Worm (Caenorhabditis elegans): ENCODE data around the gene srx-39.

srx-39 gene

ce11 chrV:5155516-5155915, 2.0 kb downstream of the srx-39 start, which contains the start of gene srx-38:
Gene srx-38, minus strand, starts transcription at chrV:5155616.
- TF ChIP-seq nhr-12 (tag; optimal IDR thresholded peaks at IDR 0.05): no peak
- TF ChIP-seq C34F6.9 (tag; optimal IDR thresholded peaks at IDR 0.05): no peak
- TF ChIP-seq nhr-129 (tag; optimal IDR thresholded peaks at IDR 0.05): no peak
- no peak for TF ChIP-seq R02D3.7 (tag; optimal IDR thresholded peaks at IDR 0.05)
- TF ChIP-seq ZK546.5 (tag; optimal IDR thresholded peaks at IDR 0.05): no peak
- TF ChIP-seq ceh-16 (tag; optimal IDR thresholded peaks at IDR 0.05): no peak

ce11 chrV:5150880-5151279, 6.7 kb downstream of the srx-39 start, which contains the start of gene srh-130:
Gene srh-130, plus strand, starts transcription at chrV:5151180.
- no peak for TF ChIP-seq ztf-1 (GFP tag; conservative IDR thresholded peaks at IDR 0.05)
- TF ChIP-seq unc-55 (GFP tag; optimal IDR thresholded peaks at IDR 0.05): no peak
- no peak for TF ChIP-seq blmp-1 (tag; optimal IDR thresholded peaks at IDR 0.05; ENCODE audit: insufficient read depth)
- no peak for TF ChIP-seq mab-5 (tag; optimal IDR thresholded peaks at IDR 0.05)
- no peak for TF ChIP-seq zag-1 (tag; optimal IDR thresholded peaks at IDR 0.05)
- TF ChIP-seq alr-1 (tag; optimal IDR thresholded peaks at IDR 0.05): no peak
- TF ChIP-seq nhr-77 (tag; optimal IDR thresholded peaks at IDR 0.05): no peak
- TF ChIP-seq ztf-4 (tag; optimal IDR thresholded peaks at IDR 0.05): no peak
- TF ChIP-seq ztf-11 (tag; optimal IDR thresholded peaks at IDR 0.05): no peak
- no peak for TF ChIP-seq aly-2 (tag; optimal IDR thresholded peaks at IDR 0.05)
- TF ChIP-seq nhr-23 (tag; optimal IDR thresholded peaks at IDR 0.05): no peak
- TF ChIP-seq sma-9 (GFP tag; optimal IDR thresholded peaks at IDR 0.05): no peak
- no peak for TF ChIP-seq sma-9 (tag; optimal IDR thresholded peaks at IDR 0.05)

DNA sequence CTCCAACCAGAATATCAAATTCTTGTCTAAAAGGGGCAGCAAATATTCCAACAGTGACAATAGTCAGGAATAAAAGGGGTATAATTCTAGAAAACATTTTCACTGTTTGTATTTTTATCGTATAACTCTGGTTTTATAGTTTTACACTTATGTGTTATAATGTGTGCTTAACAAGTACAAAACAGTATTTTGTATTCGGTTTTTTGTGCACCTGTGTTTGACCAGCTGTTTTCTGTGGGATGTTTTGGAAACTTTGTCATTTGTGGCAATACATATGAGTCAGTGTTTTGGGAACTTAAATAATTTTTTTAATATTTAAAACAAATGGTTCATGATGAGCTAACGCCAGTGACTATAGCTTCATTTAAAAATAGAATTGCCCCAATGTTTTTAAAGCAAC, 11.2 kb downstream of the srx-39 start, which contains the start of gene F14F9.6:
TSS of gene F14F9.6 (minus strand) at position 101 of the 400 bp plus-strand sequence.
- no peak for TF ChIP-seq peb-1 (tag; optimal IDR thresholded peaks at IDR 0.05)
- no peak for TF ChIP-seq sma-9 (GFP tag; optimal IDR thresholded peaks at IDR 0.05)
- no peak for TF ChIP-seq sma-9 (tag; optimal IDR thresholded peaks at IDR 0.05)
- TF ChIP-seq ZK546.5 (tag; optimal IDR thresholded peaks at IDR 0.05): no peak
- TF ChIP-seq lin-13 (GFP tag; optimal IDR thresholded peaks at IDR 0.05): no peak

ce11 chrV:5144541-5144940, 13.0 kb downstream of the srx-39 start, which contains the start of gene F14F9.2:
Gene F14F9.2, plus strand, starts transcription at chrV:5144841.
- TF ChIP-seq nhr-25 (tag; optimal IDR thresholded peaks at IDR 0.05) (no peak), egl-27 (tag; optimal IDR thresholded peaks at IDR 0.05) (no peak), sem-4 (tag; optimal IDR thresholded peaks at IDR 0.05) (no peak), ceh-82 (tag; optimal IDR thresholded peaks at IDR 0.05) (no peak), nhr-12 (tag; optimal IDR thresholded peaks at IDR 0.05) (no peak), peb-1 (tag; optimal IDR thresholded peaks at IDR 0.05) (no peak), ztf-11 (tag; optimal IDR thresholded peaks at IDR 0.05) (no peak), zag-1 (tag; optimal IDR thresholded peaks at IDR 0.05) (no peak), blmp-1 (tag; optimal IDR thresholded peaks at IDR 0.05; ENCODE audit: insufficient read depth) (no peak), C34F6.9 (tag; optimal IDR thresholded peaks at IDR 0.05) (no peak), aly-2 (tag; optimal IDR thresholded peaks at IDR 0.05) (no peak), ZK546.5 (tag; optimal IDR thresholded peaks at IDR 0.05) (no peak)

ce11 chrV:5143785-5144184, 13.8 kb downstream of the srx-39 start, which contains the start of gene srh-129:
Gene srh-129, minus strand, starts transcription at chrV:5143885.
- TF ChIP-seq crh-2 (tag; optimal IDR thresholded peaks at IDR 0.05): no peak
- TF ChIP-seq alr-1 (tag; optimal IDR thresholded peaks at IDR 0.05): no peak
- no peak for TF ChIP-seq ztf-4 (tag; optimal IDR thresholded peaks at IDR 0.05)
- TF ChIP-seq sma-3 (GFP tag; optimal IDR thresholded peaks at IDR 0.05): no peak

DNA sequence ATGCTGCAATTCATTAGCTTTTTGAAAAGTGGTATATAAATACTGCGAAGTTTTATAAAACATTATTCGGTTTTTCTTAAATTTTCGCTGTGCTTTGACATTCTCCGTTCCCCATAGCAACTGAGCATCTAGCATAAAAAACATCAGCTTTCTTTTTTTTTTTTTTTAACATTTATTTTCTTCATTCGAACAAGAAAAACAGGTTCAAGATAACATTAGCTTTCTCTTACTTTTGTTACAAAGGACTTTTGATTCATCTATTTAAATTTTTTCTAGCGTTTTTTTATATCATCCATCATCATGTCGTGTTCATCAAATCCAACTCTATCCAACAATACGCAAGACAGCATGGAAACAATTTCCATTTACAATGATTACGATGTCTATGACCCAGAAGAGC, 19.6 kb downstream of the srx-39 start, which contains the start of gene F14F9.3:
TSS of gene F14F9.3 (plus strand) at position 301 of the 400 bp plus-strand sequence.
- no peak for TF ChIP-seq sma-3 (GFP tag; optimal IDR thresholded peaks at IDR 0.05)
- no peak for TF ChIP-seq unc-39 (tag; optimal IDR thresholded peaks at IDR 0.05)
- TF ChIP-seq peb-1 (tag; optimal IDR thresholded peaks at IDR 0.05): no peak
- no peak for TF ChIP-seq nhr-21 (tag; optimal IDR thresholded peaks at IDR 0.05)
- TF ChIP-seq elt-3 (tag; optimal IDR thresholded peaks at IDR 0.05): no peak
- TF ChIP-seq ztf-4 (tag; optimal IDR thresholded peaks at IDR 0.05): no peak
- TF ChIP-seq nhr-6 (tag; optimal IDR thresholded peaks at IDR 0.05): no peak
- TF ChIP-seq nhr-25 (tag; optimal IDR thresholded peaks at IDR 0.05): no peak
- no peak for TF ChIP-seq C34F6.9 (tag; optimal IDR thresholded peaks at IDR 0.05)
- TF ChIP-seq zag-1 (tag; optimal IDR thresholded peaks at IDR 0.05): no peak
- TF ChIP-seq ceh-82 (tag; optimal IDR thresholded peaks at IDR 0.05): no peak
- no peak for TF ChIP-seq egl-27 (tag; optimal IDR thresholded peaks at IDR 0.05)
- TF ChIP-seq lsy-2 (tag; optimal IDR thresholded peaks at IDR 0.05): no peak
- TF ChIP-seq nhr-129 (tag; optimal IDR thresholded peaks at IDR 0.05): no peak
- no peak for TF ChIP-seq unc-55 (GFP tag; optimal IDR thresholded peaks at IDR 0.05)
- no peak for TF ChIP-seq nhr-11 (tag; optimal IDR thresholded peaks at IDR 0.05)
- no peak for TF ChIP-seq mdl-1 (tag; optimal IDR thresholded peaks at IDR 0.05)
- TF ChIP-seq snpc-4 (tag; optimal IDR thresholded peaks at IDR 0.05): no peak
- no peak for TF ChIP-seq nhr-237 (tag; optimal IDR thresholded peaks at IDR 0.05)
- no peak for TF ChIP-seq elt-1 (tag; optimal IDR thresholded peaks at IDR 0.05)
